Fruit fly (Drosophila melanogaster) whole organism, wandering third instar larva: ENCODE data around the gene CG4465.

Experiments used
- CG9705 ChIP-seq: fragments of 200-800 bp; sonication (Bioruptor generic); optimal IDR thresholded peaks from 2 replicates; lab custom pipeline; 2018; ENCODE audit warnings: missing biosample characterization, mild to moderate bottlenecking, missing genetic modification characterization
- Dfd ChIP-seq: fragments of >200 bp; optimal IDR thresholded peaks from 2 replicates; lab custom pipeline; 2017; ENCODE audit warnings: missing biosample characterization, missing genetic modification characterization
- Hr78 ChIP-seq: fragments of >200 bp; optimal IDR thresholded peaks from 2 replicates; lab custom pipeline; 2017; ENCODE audit warnings: missing biosample characterization, missing genetic modification characterization
- Jra ChIP-seq: sonication (Bioruptor generic); optimal IDR thresholded peaks from 2 replicates; lab custom pipeline; 2016; ENCODE audit warnings: missing biosample characterization, missing genetic modification characterization
- Mio ChIP-seq: sonication (Bioruptor generic); optimal IDR thresholded peaks from 2 replicates; lab custom pipeline; 2016; ENCODE audit warnings: missing biosample characterization, missing genetic modification characterization
- N ChIP-seq: fragments of >200 bp; optimal IDR thresholded peaks from 2 replicates; lab custom pipeline; 2018; ENCODE audit warnings: missing biosample characterization, missing external identifiers, missing genetic modification characterization
- OdsH ChIP-seq: fragments of 200-800 bp; sonication (Bioruptor generic); optimal IDR thresholded peaks from 2 replicates; lab custom pipeline; 2016; ENCODE audit warnings: missing biosample characterization, mild to moderate bottlenecking, missing genetic modification characterization
- dmrt93B ChIP-seq: fragments of 200-800 bp; sonication (Bioruptor generic); optimal IDR thresholded peaks from 2 replicates; lab custom pipeline; 2018; ENCODE audit warnings: missing biosample characterization, mild to moderate bottlenecking, missing genetic modification characterization
- fru ChIP-seq: fragments of 200-800 bp; sonication (Bioruptor generic); optimal IDR thresholded peaks from 3 replicates; lab custom pipeline; 2016; ENCODE audit warnings: missing biosample characterization, mild to moderate bottlenecking, missing genetic modification characterization
- psq ChIP-seq: fragments of 200-800 bp; sonication (Bioruptor generic); optimal IDR thresholded peaks from 3 replicates; lab custom pipeline; 2017; ENCODE audit warnings: missing biosample characterization, mild to moderate bottlenecking, missing genetic modification characterization, moderate library complexity

DNA sequence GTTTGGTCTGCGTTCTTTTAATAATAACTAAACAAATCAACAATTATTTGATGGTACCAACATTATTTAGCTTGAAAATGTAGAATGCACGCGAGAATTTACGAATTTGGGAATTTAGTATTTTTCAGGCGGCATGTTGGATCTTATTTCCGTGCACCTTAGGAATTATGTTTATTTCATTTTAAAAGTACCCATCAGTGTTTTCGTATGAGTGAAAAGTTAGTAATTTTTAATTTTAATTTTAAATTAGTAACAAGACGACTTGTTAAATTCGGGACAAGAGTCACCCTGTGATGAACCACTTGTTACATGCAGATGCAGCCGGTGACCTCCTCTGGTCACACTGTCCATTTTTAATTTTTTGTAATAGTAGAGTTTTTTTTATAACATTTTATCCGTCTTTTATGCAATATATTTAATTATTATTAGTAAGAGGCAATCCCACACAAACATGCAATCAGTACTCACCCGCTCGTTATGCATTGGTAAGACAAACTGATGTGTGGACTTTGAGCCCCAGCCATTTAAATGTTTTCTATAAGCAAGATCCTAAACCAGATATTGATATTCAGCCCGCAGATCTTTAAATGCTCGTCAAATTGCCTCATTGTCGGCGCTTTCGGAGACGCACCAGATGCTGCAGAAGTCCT, 40.1 kb downstream of the CG4465 start, which contains the start of the genes CG17186 and Arc42:
- TF ChIP-seq Dfd (no peak), psq (GFP tag; lab: Kevin White, UChicago) (no peak), dmrt93B (GFP tag; lab: Kevin White, UChicago) (no peak), OdsH (no peak), Mio (GFP tag; lab: Kevin White, UChicago) (no peak), Jra (GFP tag; lab: Kevin White, UChicago) (peak; percentile 62), fru (GFP tag; lab: Kevin White, UChicago) (peak; percentile 32), N (no peak), Hr78 (GFP tag; lab: Kevin White, UChicago) (no peak), CG9705 (GFP tag; lab: Kevin White, UChicago) (no peak)
